Worm (Caenorhabditis elegans): ENCODE results near the gene fln-1.

Gene fln-1

ce11 chrIV:410420-410891 lies 34.6 kb upstream of the fln-1 start, which contains the start of gene T07A9.12 (continued):
- TF ChIP-seq dox-1 (GFP tag; IDR thresholded peaks at IDR 0.05) (no peak), ama-1 (optimal IDR thresholded peaks at IDR 0.05) (no peak), ama-1 (GFP tag; optimal IDR thresholded peaks at IDR 0.05) (no peak), lin-54 (GFP tag; optimal IDR thresholded peaks at IDR 0.05) (peak; percentile 2), nfya-1 (tag; optimal IDR thresholded peaks at IDR 0.05; ENCODE audit: borderline replicate concordance, insufficient read depth) (no peak), F37B4.10 (GFP tag; IDR thresholded peaks at IDR 0.05) (no peak), pha-4 (tag; optimal IDR thresholded peaks at IDR 0.05) (no peak), ekl-4 (GFP tag; IDR thresholded peaks at IDR 0.05) (no peak), egl-44 (GFP tag; IDR thresholded peaks at IDR 0.05) (no peak), hlh-26 (GFP tag; conservative IDR thresholded peaks at IDR 0.05) (no peak), snpc-1.1 (tag; optimal IDR thresholded peaks at IDR 0.05; ENCODE audit: insufficient read depth) (no peak), C17E4.6 (GFP tag; IDR thresholded peaks at IDR 0.05) (no peak), F57A8.1 (GFP tag; optimal IDR thresholded peaks at IDR 0.05) (no peak), F52B5.7 (tag; optimal IDR thresholded peaks at IDR 0.05) (no peak), nhr-80 (tag; optimal IDR thresholded peaks at IDR 0.05) (peak; percentile 45), sdz-38 (tag; optimal IDR thresholded peaks at IDR 0.05) (no peak), mes-4 (tag; optimal IDR thresholded peaks at IDR 0.05) (no peak), sea-2 (GFP tag; IDR thresholded peaks at IDR 0.05) (no peak), die-1 (tag; optimal IDR thresholded peaks at IDR 0.05) (no peak), snpc-1.3 (tag; optimal IDR thresholded peaks at IDR 0.05; ENCODE audit: insufficient read depth) (no peak), Y79H2A.3 (GFP tag; conservative IDR thresholded peaks at IDR 0.05) (no peak), sptf-2 (GFP tag; optimal IDR thresholded peaks at IDR 0.05) (no peak), ztf-22 (GFP tag; optimal IDR thresholded peaks at IDR 0.05) (no peak), K12H6.12 (tag; optimal IDR thresholded peaks at IDR 0.05) (peak; percentile 75), let-526 (GFP tag; IDR thresholded peaks at IDR 0.05) (no peak), hrde-1 (tag; optimal IDR thresholded peaks at IDR 0.05; ENCODE audit: borderline replicate concordance) (no peak), ztf-3 (GFP tag; optimal IDR thresholded peaks at IDR 0.05) (no peak), F22D6.2 (tag; optimal IDR thresholded peaks at IDR 0.05) (no peak), lin-35 (GFP tag; optimal IDR thresholded peaks at IDR 0.05) (peak in 1 of 3 experiments; percentile 39)

ce11 chrIV:409935-410334 lies 34.1 kb upstream of the fln-1 start, which contains the start of gene kgb-1:
Gene kgb-1 (minus strand): TSS chrIV:410035.
- no peak for TF ChIP-seq attf-5 (GFP tag; optimal IDR thresholded peaks at IDR 0.05)
- no peak for TF ChIP-seq F22D6.2 (tag; optimal IDR thresholded peaks at IDR 0.05)
- no peak for TF ChIP-seq lin-26 (GFP tag; IDR thresholded peaks at IDR 0.05)
- TF ChIP-seq lin-35 (GFP tag; optimal IDR thresholded peaks at IDR 0.05): no peak
- TF ChIP-seq madf-8 (GFP tag; conservative IDR thresholded peaks at IDR 0.05): no peak
- no peak for TF ChIP-seq attf-6 (GFP tag; IDR thresholded peaks at IDR 0.05)
- TF ChIP-seq nhr-27 (tag; optimal IDR thresholded peaks at IDR 0.05): no peak
- no peak for TF ChIP-seq F49E8.2 (tag; optimal IDR thresholded peaks at IDR 0.05; ENCODE audit: insufficient read depth)
- TF ChIP-seq Y67H2A.10 (GFP tag; conservative IDR thresholded peaks at IDR 0.05): no peak
- no peak for TF ChIP-seq ztf-3 (GFP tag; optimal IDR thresholded peaks at IDR 0.05)

DNA sequence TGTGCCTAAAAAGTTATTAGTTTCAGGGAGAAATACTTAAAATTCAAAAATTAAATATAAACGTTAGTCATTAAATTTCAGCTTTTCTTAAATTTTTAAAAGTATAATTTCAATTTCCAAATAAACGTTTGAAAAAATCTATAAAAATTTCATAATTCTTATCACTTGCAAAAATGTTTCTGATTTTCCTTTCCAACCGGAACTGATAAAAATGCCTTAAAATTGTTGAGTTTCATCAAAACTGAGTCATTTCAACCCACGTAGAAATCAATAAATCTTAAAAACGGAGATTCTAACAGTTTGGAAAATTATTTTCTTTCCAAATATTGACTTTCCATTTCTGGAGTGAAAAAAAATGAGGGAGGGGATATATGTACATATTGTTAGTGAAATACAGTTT lies 33.1 kb upstream of the fln-1 start:
- TF ChIP-seq F22D6.2 (tag; optimal IDR thresholded peaks at IDR 0.05) (no peak), nhr-80 (tag; optimal IDR thresholded peaks at IDR 0.05) (peak; percentile 19)

Data from whole organism, young adult.